Worm (Caenorhabditis elegans) whole organism, L4 larva: Measurements from ENCODE around the gene lgc-35.

Experiments
- mdt-29 ChIP-seq: fragments of 200-800 bp; sonication (Bioruptor generic); IDR thresholded peaks from 2 replicates; pipeline ENCODE4 v1.3.6; 2022; ENCODE audit warnings: missing genetic modification reagents, missing genetic modification characterization, missing compliant biosample characterization
- unc-62 ChIP-seq, 3 experiments: fragments of 150-350 bp in 1 of 3; sonication (generic microtip); optimal IDR thresholded peaks in 2 of 3; peaks in 1 of 3; 1 replicate in 1 of 3; 2 replicates in 2 of 3; lab custom pipeline; 2014 to 2017; ENCODE audit warnings: missing biosample characterization in 3 of 3, missing genetic modification characterization in 3 of 3, missing genetic modification reagents in 3 of 3, missing genotype in 1 of 3
- ztf-7 ChIP-seq: fragments of 150-350 bp; optimal IDR thresholded peaks from 2 replicates; lab custom pipeline; 2014; ENCODE audit warnings: missing biosample characterization, missing genetic modification characterization

- TF ChIP-seq ztf-7 (tag; lab: Kevin White, UChicago) (no peak), unc-62 (GFP tag; optimal IDR thresholded peaks at IDR 0.05 in 1 of 2; lab: Kevin White, UChicago) (no peak), unc-62 (tag; optimal IDR thresholded peaks at IDR 0.05; lab: Kevin White, UChicago) (no peak), mdt-29 (no peak)
Observed at ce11 chrII:12878071-12878668, 38.2 kb upstream of the lgc-35 start, which contains the start of gene gsy-1.
